Fruit fly (Drosophila melanogaster) whole organism, prepupa: Measurements from ENCODE around the gene msd1.

Source experiments
- Blimp-1 ChIP-seq: fragments of 200-800 bp; sonication (Bioruptor generic); optimal IDR thresholded peaks from 3 replicates; lab custom pipeline; 2017; ENCODE audit warnings: missing biosample characterization, missing genetic modification characterization, mild to moderate bottlenecking, moderate library complexity, missing genetic modification reagents
- CG10631 ChIP-seq: fragments of 200-800 bp; sonication (Bioruptor generic); optimal IDR thresholded peaks from 2 replicates; lab custom pipeline; 2016; ENCODE audit warnings: missing biosample characterization, missing genetic modification characterization
- CG10669 ChIP-seq: fragments of 200-800 bp; sonication (Bioruptor generic); optimal IDR thresholded peaks from 3 replicates; lab custom pipeline; 2018; ENCODE audit warnings: missing biosample characterization, mild to moderate bottlenecking, missing genetic modification characterization, moderate library complexity
- CG11294 ChIP-seq: fragments of 200-800 bp; sonication (Bioruptor generic); IDR thresholded peaks from 2 replicates; pipeline ENCODE4 v1.3.6; 2022; ENCODE audit warnings: missing biosample characterization, missing genetic modification characterization
- CG11762 ChIP-seq: fragments of 200-800 bp; sonication (Bioruptor generic); optimal IDR thresholded peaks from 3 replicates; lab custom pipeline; 2016; ENCODE audit warnings: missing biosample characterization, missing genetic modification characterization; ENCODE audit not compliant: insufficient read depth
- CG11902 ChIP-seq: fragments of 200-800 bp; sonication (Bioruptor generic); optimal IDR thresholded peaks from 3 replicates; lab custom pipeline; 2016; ENCODE audit warnings: missing biosample characterization, missing genetic modification characterization
- CG15336 ChIP-seq: fragments of 200-800 bp; sonication (Bioruptor generic); IDR thresholded peaks from 2 replicates; pipeline ENCODE4 v1.3.6; 2022; ENCODE audit warnings: missing biosample characterization, missing genetic modification characterization
- CG1621 ChIP-seq: fragments of 200-800 bp; sonication (Bioruptor generic); optimal IDR thresholded peaks from 3 replicates; lab custom pipeline; 2018; ENCODE audit warnings: missing biosample characterization, mild to moderate bottlenecking, missing genetic modification characterization
- CG32006 ChIP-seq: fragments of 200-800 bp; sonication (Bioruptor generic); optimal IDR thresholded peaks from 3 replicates; lab custom pipeline; 2017; ENCODE audit warnings: missing biosample characterization, mild to moderate bottlenecking, missing genetic modification characterization
- CG34406 ChIP-seq: fragments of 200-800 bp; sonication (Bioruptor generic); optimal IDR thresholded peaks from 3 replicates; lab custom pipeline; 2016; ENCODE audit warnings: missing biosample characterization, missing genetic modification characterization
- CG4318 ChIP-seq: fragments of 200-800 bp; sonication (Bioruptor generic); optimal IDR thresholded peaks from 3 replicates; lab custom pipeline; 2017; ENCODE audit warnings: missing biosample characterization, mild to moderate bottlenecking, missing genetic modification characterization
- CG6163 ChIP-seq: fragments of 200-800 bp; sonication (Bioruptor generic); IDR thresholded peaks from 3 replicates; pipeline ENCODE4 v1.3.6; 2022; ENCODE audit warnings: missing biosample characterization, missing genetic modification characterization
- CG6276 ChIP-seq: fragments of 200-800 bp; sonication (Bioruptor generic); optimal IDR thresholded peaks from 2 replicates; lab custom pipeline; 2017; ENCODE audit warnings: missing biosample characterization, mild to moderate bottlenecking, missing genetic modification characterization
- CG6792 ChIP-seq: fragments of 200-800 bp; sonication (Bioruptor generic); optimal IDR thresholded peaks from 3 replicates; lab custom pipeline; 2016; ENCODE audit warnings: missing biosample characterization, missing genetic modification characterization
- CG6808 ChIP-seq: fragments of 200-800 bp; sonication (Bioruptor generic); optimal IDR thresholded peaks from 3 replicates; lab custom pipeline; 2017; ENCODE audit warnings: missing biosample characterization, missing genetic modification characterization, mild to moderate bottlenecking, moderate library complexity, missing genetic modification reagents
- CG6854 ChIP-seq: fragments of 200-800 bp; sonication (Bioruptor generic); optimal IDR thresholded peaks from 2 replicates; lab custom pipeline; 2017; ENCODE audit warnings: missing biosample characterization, mild to moderate bottlenecking, missing genetic modification characterization
- CG7368 ChIP-seq: fragments of 200-800 bp; sonication (Bioruptor generic); optimal IDR thresholded peaks from 3 replicates; lab custom pipeline; 2016; ENCODE audit warnings: missing biosample characterization, missing genetic modification characterization
- CG8119 ChIP-seq: fragments of 200-800 bp; sonication (Bioruptor generic); IDR thresholded peaks from 3 replicates; pipeline ENCODE4 v1.3.6; 2022; ENCODE audit warnings: missing biosample characterization, missing genetic modification characterization
- CG8319 ChIP-seq: fragments of 200-800 bp; sonication (Bioruptor generic); optimal IDR thresholded peaks from 3 replicates; lab custom pipeline; 2016; ENCODE audit warnings: missing biosample characterization, missing genetic modification characterization
- CG8632 ChIP-seq: fragments of 200-800 bp; sonication (Bioruptor generic); optimal IDR thresholded peaks from 3 replicates; lab custom pipeline; 2016; ENCODE audit warnings: missing biosample characterization, missing genetic modification characterization
- Eip75B ChIP-seq: fragments of 200-800 bp; sonication (Bioruptor generic); optimal IDR thresholded peaks from 3 replicates; lab custom pipeline; 2016; ENCODE audit warnings: missing biosample characterization, missing genetic modification characterization
- Eip78C ChIP-seq: fragments of 200-800 bp; sonication (Bioruptor generic); peaks from one replicate; lab custom pipeline; 2016; ENCODE audit warnings: missing biosample characterization, missing genetic modification characterization
- Eip93F ChIP-seq: fragments of 200-800 bp; sonication (Bioruptor generic); optimal IDR thresholded peaks from 2 replicates; lab custom pipeline; 2016; ENCODE audit warnings: missing biosample characterization, mild to moderate bottlenecking, missing genetic modification characterization
- Ets21C ChIP-seq: fragments of 200-800 bp; sonication (Bioruptor generic); optimal IDR thresholded peaks from 3 replicates; lab custom pipeline; 2016; ENCODE audit warnings: missing biosample characterization, missing genetic modification characterization
- Ets96B ChIP-seq: fragments of 200-800 bp; optimal IDR thresholded peaks from 2 replicates; lab custom pipeline; 2019; ENCODE audit warnings: missing biosample characterization, mild to moderate bottlenecking, missing genetic modification characterization, moderate library complexity
- Gug ChIP-seq: fragments of 200-800 bp; sonication (Bioruptor generic); IDR thresholded peaks from 2 replicates; pipeline ENCODE4 v1.3.6; 2022; ENCODE audit warnings: missing biosample characterization, missing genetic modification characterization
- Hr39 ChIP-seq: fragments of 200-800 bp; sonication (Bioruptor generic); optimal IDR thresholded peaks from 2 replicates; lab custom pipeline; 2016; ENCODE audit warnings: missing biosample characterization, missing genetic modification characterization
- Lpt ChIP-seq: fragments of 200-800 bp; sonication (Bioruptor generic); optimal IDR thresholded peaks from 3 replicates; lab custom pipeline; 2016; ENCODE audit warnings: missing biosample characterization, missing genetic modification characterization
- OdsH ChIP-seq: fragments of 200-800 bp; sonication (Bioruptor generic); optimal IDR thresholded peaks from 3 replicates; lab custom pipeline; 2016; ENCODE audit warnings: missing biosample characterization, missing genetic modification characterization
- Smox ChIP-seq: fragments of 200-800 bp; sonication (Bioruptor generic); optimal IDR thresholded peaks from 3 replicates; lab custom pipeline; 2016; ENCODE audit warnings: missing biosample characterization, missing genetic modification characterization
- Sox102F ChIP-seq: fragments of 200-800 bp; sonication (Bioruptor generic); optimal IDR thresholded peaks from 2 replicates; lab custom pipeline; 2016; ENCODE audit warnings: missing biosample characterization, mild to moderate bottlenecking, missing genetic modification characterization
- Sox14 ChIP-seq: fragments of 200-800 bp; sonication (Bioruptor generic); optimal IDR thresholded peaks from 3 replicates; lab custom pipeline; 2016; ENCODE audit warnings: missing biosample characterization, missing genetic modification characterization
- Sox15 ChIP-seq: fragments of 200-800 bp; sonication (Bioruptor generic); optimal IDR thresholded peaks from 3 replicates; lab custom pipeline; 2016; ENCODE audit warnings: missing biosample characterization, missing genetic modification characterization
- dsx ChIP-seq: fragments of 200-800 bp; optimal IDR thresholded peaks from 3 replicates; lab custom pipeline; 2019; ENCODE audit warnings: missing biosample characterization, mild to moderate bottlenecking, missing genetic modification characterization, moderate library complexity; ENCODE audit not compliant: poor library complexity, severe bottlenecking
- eg ChIP-seq: fragments of 200-800 bp; sonication (Bioruptor generic); IDR thresholded peaks from 3 replicates; pipeline ENCODE4 v1.3.6; 2022; ENCODE audit warnings: missing biosample characterization, missing genetic modification characterization
- esn ChIP-seq: fragments of 200-800 bp; sonication (Bioruptor generic); optimal IDR thresholded peaks from 2 replicates; lab custom pipeline; 2016; ENCODE audit warnings: missing biosample characterization, mild to moderate bottlenecking, missing genetic modification characterization, moderate library complexity
- fd59A ChIP-seq: fragments of 200-800 bp; sonication (Bioruptor generic); optimal IDR thresholded peaks from 2 replicates; lab custom pipeline; 2017; ENCODE audit warnings: missing biosample characterization, mild to moderate bottlenecking, missing genetic modification characterization, missing genetic modification reagents
- fd85E ChIP-seq: fragments of 200-800 bp; sonication (Bioruptor generic); optimal IDR thresholded peaks from 3 replicates; lab custom pipeline; 2016; ENCODE audit warnings: missing biosample characterization, missing genetic modification characterization
- fkh ChIP-seq: fragments of 200-800 bp; sonication (Bioruptor generic); optimal IDR thresholded peaks from 3 replicates; lab custom pipeline; 2017; ENCODE audit warnings: missing biosample characterization, mild to moderate bottlenecking, missing genetic modification characterization, moderate library complexity
- lz ChIP-seq: fragments of 200-800 bp; sonication (Bioruptor generic); optimal IDR thresholded peaks from 3 replicates; lab custom pipeline; 2016; ENCODE audit warnings: missing biosample characterization, missing genetic modification characterization
- net ChIP-seq: fragments of 200-800 bp; sonication (Bioruptor generic); optimal IDR thresholded peaks from 3 replicates; lab custom pipeline; 2016; ENCODE audit warnings: missing biosample characterization, missing genetic modification characterization
- salr ChIP-seq, 2 experiments: fragments of 200-800 bp; sonication (Bioruptor generic); optimal IDR thresholded peaks; 3 replicates each; lab custom pipeline; 2016 to 2018; ENCODE audit warnings: missing biosample characterization in 2 of 2, missing genetic modification characterization in 2 of 2, mild to moderate bottlenecking in 1 of 2
- spab ChIP-seq: fragments of 200-800 bp; sonication (Bioruptor generic); optimal IDR thresholded peaks from 2 replicates; lab custom pipeline; 2017; ENCODE audit warnings: missing biosample characterization, mild to moderate bottlenecking, missing genetic modification characterization, missing genetic modification reagents
- ss ChIP-seq, 2 experiments: fragments of 200-800 bp; sonication (Bioruptor generic); optimal IDR thresholded peaks; 2 replicates in 1 of 2; 3 replicates in 1 of 2; lab custom pipeline; 2017 to 2018; ENCODE audit warnings: mild to moderate bottlenecking in 2 of 2, missing biosample characterization in 2 of 2, missing genetic modification characterization in 2 of 2, moderate library complexity in 1 of 2
- svp ChIP-seq: fragments of 200-800 bp; sonication (Bioruptor generic); peaks from one replicate; lab custom pipeline; 2016; ENCODE audit warnings: missing biosample characterization, missing genetic modification characterization
- topi ChIP-seq: fragments of 200-800 bp; sonication (Bioruptor generic); optimal IDR thresholded peaks from 3 replicates; lab custom pipeline; 2016; ENCODE audit warnings: missing biosample characterization, missing genetic modification characterization
- vri ChIP-seq: fragments of 200-800 bp; sonication (Bioruptor generic); optimal IDR thresholded peaks from 3 replicates; lab custom pipeline; 2016; ENCODE audit warnings: missing biosample characterization, mild to moderate bottlenecking, missing genetic modification characterization

The msd1 gene

dm6 chr3L:1366879-1367650 is 35.5 kb downstream of the msd1 start (continued):
- no peak for TF ChIP-seq CG6854 (GFP tag; lab: Kevin White, UChicago)
- no peak for TF ChIP-seq fkh (GFP tag; lab: Kevin White, UChicago)
- peak; percentile 86 for TF ChIP-seq CG6163
- no peak for TF ChIP-seq CG8632 (GFP tag; lab: Kevin White, UChicago)
- TF ChIP-seq CG7368 (GFP tag; lab: Kevin White, UChicago): no peak
- no peak for TF ChIP-seq svp (GFP tag; lab: Kevin White, UChicago)
- no peak for TF ChIP-seq OdsH
- TF ChIP-seq CG6808 (GFP tag; lab: Kevin White, UChicago): peak; percentile 3
- TF ChIP-seq salr (GFP tag; optimal IDR thresholded peaks at IDR 0.05; lab: Kevin White, UChicago): no peak
- no peak for TF ChIP-seq CG11294 (GFP tag; lab: Robert Waterston, UW)
- TF ChIP-seq Eip78C (GFP tag; lab: Kevin White, UChicago): peak; percentile 28
- TF ChIP-seq dsx (GFP tag; lab: Kevin White, UChicago): peak; percentile 96
- peak; percentile 69 to 72 for TF ChIP-seq ss (GFP tag; optimal IDR thresholded peaks at IDR 0.05; lab: Kevin White, UChicago)
- TF ChIP-seq fd85E: no peak
- TF ChIP-seq Blimp-1: no peak
- no peak for TF ChIP-seq Ets96B
- TF ChIP-seq fd59A (GFP tag; lab: Kevin White, UChicago): no peak
- TF ChIP-seq Lpt (GFP tag; lab: Kevin White, UChicago): no peak
- TF ChIP-seq spab (GFP tag; lab: Kevin White, UChicago): no peak
- TF ChIP-seq, all 60 proteins: peak for 11

DNA sequence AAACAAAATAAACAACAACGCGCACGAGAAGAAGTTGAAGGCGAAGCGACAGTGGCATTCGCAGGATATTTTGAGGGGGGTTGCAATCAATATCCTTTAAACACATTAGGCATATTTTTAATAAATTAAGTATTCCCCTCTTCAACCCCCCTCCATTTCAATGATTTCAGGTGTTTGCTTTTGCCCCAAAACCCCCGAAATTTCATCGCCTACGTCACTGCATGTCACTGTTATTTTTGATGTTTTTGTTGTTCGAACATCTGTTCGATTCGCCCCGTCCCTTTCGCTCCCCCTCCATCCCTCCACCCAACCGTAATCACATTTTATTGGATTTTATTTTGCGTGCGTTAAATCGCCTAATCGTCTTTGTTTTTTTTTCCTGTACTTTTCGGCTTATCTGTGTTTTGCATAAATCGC is 36.7 kb downstream of the msd1 start:
- TF ChIP-seq esn (peak; percentile 83), Ets96B (peak; percentile 29), Gug (GFP tag; lab: Robert Waterston, UW) (no peak), CG11762 (GFP tag; lab: Kevin White, UChicago) (peak; percentile 34), fd85E (no peak), Ets21C (peak; percentile 76), Sox102F (GFP tag; lab: Kevin White, UChicago) (peak; percentile 38), CG8119 (GFP tag; lab: Robert Waterston, UW) (peak; percentile 33; the same call in 2 of the 3 replicates), net (GFP tag; lab: Kevin White, UChicago) (peak; percentile 58), vri (peak; percentile 71), lz (GFP tag; lab: Kevin White, UChicago) (peak; percentile 76), CG32006 (GFP tag; lab: Kevin White, UChicago) (peak; percentile 35), CG11294 (GFP tag; lab: Robert Waterston, UW) (peak; percentile 43; the same call in 1 of the 2 replicates), Hr39 (GFP tag; lab: Kevin White, UChicago) (peak; percentile 89), Lpt (GFP tag; lab: Kevin White, UChicago) (no peak), CG11902 (peak; percentile 68), salr (GFP tag; optimal IDR thresholded peaks at IDR 0.05; lab: Kevin White, UChicago) (no peak), Blimp-1 (peak; percentile 33), Smox (peak; percentile 71), topi (GFP tag; lab: Kevin White, UChicago) (peak; percentile 83), CG6854 (GFP tag; lab: Kevin White, UChicago) (peak; percentile 2), Eip75B (GFP tag; lab: Kevin White, UChicago) (peak; percentile 67), CG6276 (GFP tag; lab: Kevin White, UChicago) (no peak), CG34406 (GFP tag; lab: Kevin White, UChicago) (peak; percentile 77), CG8319 (GFP tag; lab: Kevin White, UChicago) (peak; percentile 72), OdsH (peak; percentile 73), Sox14 (GFP tag; lab: Kevin White, UChicago) (peak; percentile 62), CG6792 (peak; percentile 74), CG1621 (tag; lab: Kevin White, UChicago) (peak; percentile 1), Sox15 (GFP tag; lab: Kevin White, UChicago) (peak; percentile 71), CG6808 (GFP tag; lab: Kevin White, UChicago) (peak; percentile 7), CG10669 (peak; percentile 32), CG10631 (peak; percentile 53), eg (GFP tag; lab: Robert Waterston, UW) (peak; percentile 35; the same call in 1 of the 3 replicates), Eip93F (GFP tag; lab: Kevin White, UChicago) (no peak), CG8632 (GFP tag; lab: Kevin White, UChicago) (peak; percentile 74), CG4318 (GFP tag; lab: Kevin White, UChicago) (no peak), CG15336 (GFP tag; lab: Robert Waterston, UW) (peak; percentile 47)
